Fruit fly (Drosophila melanogaster) whole organism, adult: Measurements from ENCODE around the gene AOX3.
A peak's percentile ranks its signal among the peaks of the same experiment; 100 is the strongest.

Experiments
- CG12768 ChIP-seq: fragments of 200-800 bp; sonication (Bioruptor generic); optimal IDR thresholded peaks from 2 replicates; lab custom pipeline; 2017; ENCODE audit warnings: missing biosample characterization, missing genetic modification characterization, mild to moderate bottlenecking, moderate library complexity, missing genetic modification reagents
- CG14711 ChIP-seq: fragments of 200-800 bp; sonication (Bioruptor generic); optimal IDR thresholded peaks from 2 replicates; lab custom pipeline; 2018; ENCODE audit warnings: missing biosample characterization, mild to moderate bottlenecking, missing genetic modification characterization, moderate library complexity
- CG1620 ChIP-seq: fragments of 200-800 bp; sonication (Bioruptor generic); optimal IDR thresholded peaks from 2 replicates; lab custom pipeline; 2016; ENCODE audit warnings: missing biosample characterization, missing genetic modification characterization
- CG33017 ChIP-seq: fragments of 200-800 bp; sonication (Bioruptor generic); optimal IDR thresholded peaks from 2 replicates; lab custom pipeline; 2018; ENCODE audit warnings: missing biosample characterization, mild to moderate bottlenecking, missing genetic modification characterization, moderate library complexity
- CG5204 ChIP-seq: fragments of 200-800 bp; sonication (Bioruptor generic); optimal IDR thresholded peaks from 2 replicates; lab custom pipeline; 2016; ENCODE audit warnings: missing biosample characterization, missing genetic modification characterization
- CG7045 ChIP-seq: fragments of 200-800 bp; sonication (Bioruptor generic); optimal IDR thresholded peaks from 2 replicates; lab custom pipeline; 2017; ENCODE audit warnings: missing biosample characterization, mild to moderate bottlenecking, missing genetic modification characterization
- CG7101 ChIP-seq: fragments of 200-800 bp; sonication (Bioruptor generic); optimal IDR thresholded peaks from 2 replicates; lab custom pipeline; 2018; ENCODE audit warnings: missing biosample characterization, mild to moderate bottlenecking, missing genetic modification characterization, moderate library complexity
- Clk ChIP-seq: fragments of 200-800 bp; sonication (Bioruptor generic); optimal IDR thresholded peaks from 2 replicates; lab custom pipeline; 2017; ENCODE audit warnings: missing biosample characterization, missing genetic modification characterization
- Hr96 ChIP-seq: fragments of 200-800 bp; sonication (Bioruptor generic); optimal IDR thresholded peaks from 2 replicates; lab custom pipeline; 2016; ENCODE audit warnings: missing biosample characterization, missing genetic modification characterization
- Mnt ChIP-seq: fragments of 200-800 bp; sonication (Bioruptor generic); optimal IDR thresholded peaks from 2 replicates; lab custom pipeline; 2016; ENCODE audit warnings: missing biosample characterization, mild to moderate bottlenecking, missing genetic modification characterization
- cic ChIP-seq: fragments of 200-800 bp; sonication (Bioruptor generic); optimal IDR thresholded peaks from 2 replicates; lab custom pipeline; 2017; ENCODE audit warnings: missing biosample characterization, mild to moderate bottlenecking, missing genetic modification characterization, moderate library complexity
- cnc ChIP-seq, 2 experiments: fragments of >200 bp; optimal IDR thresholded peaks; 2 replicates each; lab custom pipeline; 2017
- kay ChIP-seq: fragments of 200-800 bp; sonication (Bioruptor generic); peaks from one replicate; lab custom pipeline; 2016; ENCODE audit warnings: missing biosample characterization, missing genetic modification characterization, borderline replicate concordance
- ovo ChIP-seq: fragments of 200-800 bp; sonication (Bioruptor generic); optimal IDR thresholded peaks from 2 replicates; lab custom pipeline; 2016; ENCODE audit warnings: missing biosample characterization, missing genetic modification characterization

dm6 chr3R:15536918-15537716, 10.9 kb downstream of the AOX3 start, which contains the start of gene AOX1:
- no peak for TF ChIP-seq CG7101
- no peak for TF ChIP-seq CG5204 (GFP tag; lab: Kevin White, UChicago)
- TF ChIP-seq CG1620 (GFP tag; lab: Kevin White, UChicago) = no peak
- TF ChIP-seq cic = peak; percentile 59
- TF ChIP-seq Mnt (GFP tag; lab: Kevin White, UChicago) = peak; percentile 38
- TF ChIP-seq ovo = no peak
- TF ChIP-seq CG14711 (tag; lab: Kevin White, UChicago) = no peak
- peak; percentile 29 for TF ChIP-seq CG12768 (GFP tag; lab: Kevin White, UChicago)
- no peak for TF ChIP-seq CG33017 (tag; lab: Kevin White, UChicago)
- no peak for TF ChIP-seq CG7045 (GFP tag; lab: Kevin White, UChicago)
- peak; percentile 60 for TF ChIP-seq kay (GFP tag; lab: Kevin White, UChicago)
- no peak for TF ChIP-seq Clk (GFP tag; lab: Kevin White, UChicago)
- peak; percentile 17 for TF ChIP-seq Hr96 (GFP tag; lab: Kevin White, UChicago)
- TF ChIP-seq cnc (optimal IDR thresholded peaks at IDR 0.05; lab: Kevin White, UChicago) = no peak
